Worm (Caenorhabditis elegans): Measurements from ENCODE around the gene F13A2.10.
"Not testable (repeated sequence)": the region's sequence is repeated elsewhere in the genome, so short reads cannot be mapped to it uniquely, and the experiment has no call there.

Gene F13A2.10

DNA sequence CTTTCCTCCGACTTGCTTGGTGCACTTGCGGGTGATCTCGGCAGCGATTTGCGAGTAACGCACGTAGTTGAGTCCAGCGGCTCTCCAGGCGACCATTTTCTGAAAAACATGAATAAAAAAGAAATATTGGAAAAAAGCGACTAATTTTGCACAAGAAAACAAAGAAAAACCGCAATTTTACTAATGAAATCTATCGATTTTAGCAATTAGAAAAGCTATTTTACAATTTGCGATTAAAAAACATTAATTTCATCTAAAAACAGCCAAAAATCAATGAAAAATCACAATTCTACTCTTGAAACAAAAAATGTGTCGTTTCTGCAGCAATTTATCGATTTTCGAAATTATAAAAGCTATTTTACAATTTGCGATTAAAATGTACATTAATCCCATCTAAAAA is 39.7 kb downstream of the F13A2.10 start, which contains the start of gene hpo-18:
hpo-18 (minus strand) TSS at position 101 of the 400 bp plus-strand sequence.
- no peak for TF ChIP-seq fkh-10 (GFP tag; optimal IDR thresholded peaks at IDR 0.05)
- TF ChIP-seq tbx-2 (tag; optimal IDR thresholded peaks at IDR 0.05), result no peak
- TF ChIP-seq dve-1 (tag; optimal IDR thresholded peaks at IDR 0.05), result no peak
- no peak for TF ChIP-seq ahr-1 (tag; optimal IDR thresholded peaks at IDR 0.05)
- no peak for TF ChIP-seq pag-3 (tag; optimal IDR thresholded peaks at IDR 0.05; ENCODE audit: borderline replicate concordance)
- TF ChIP-seq ceh-48 (tag; optimal IDR thresholded peaks at IDR 0.05), result no peak
- no peak for TF ChIP-seq mec-3 (tag; optimal IDR thresholded peaks at IDR 0.05; ENCODE audit: borderline replicate concordance)
- TF ChIP-seq ztf-16 (tag; optimal IDR thresholded peaks at IDR 0.05), result no peak
- TF ChIP-seq hlh-13 (GFP tag; optimal IDR thresholded peaks at IDR 0.05), result no peak
- TF ChIP-seq ceh-22 (tag; optimal IDR thresholded peaks at IDR 0.05), result no peak

DNA sequence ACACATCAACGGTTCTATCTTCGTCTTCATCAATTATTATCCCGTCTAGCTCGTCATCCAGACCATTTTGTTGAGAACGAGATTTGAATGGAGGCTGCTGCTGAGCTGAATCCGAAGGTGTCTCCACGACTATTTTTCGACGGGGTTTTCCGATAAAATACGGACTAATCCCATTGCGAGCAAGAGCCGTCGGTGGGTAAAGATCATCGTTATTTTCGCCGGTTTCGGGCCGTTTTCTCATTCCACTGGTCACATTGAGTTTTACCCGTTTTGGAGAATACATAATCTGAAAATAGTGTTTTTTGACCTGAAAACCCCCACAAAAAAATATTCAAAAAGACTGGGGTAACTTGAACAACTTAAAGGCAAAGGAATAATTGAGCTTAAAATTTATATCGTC is 40.4 kb downstream of the F13A2.10 start, which contains the start of gene figl-1:
figl-1 (minus strand) TSS at position 286 of the 400 bp plus-strand sequence.
- TF ChIP-seq madf-2 (tag; optimal IDR thresholded peaks at IDR 0.05), result no peak
- TF ChIP-seq pag-3 (tag; optimal IDR thresholded peaks at IDR 0.05; ENCODE audit: borderline replicate concordance), result no peak
- no peak for TF ChIP-seq nfya-1 (tag; optimal IDR thresholded peaks at IDR 0.05)

ce11 chrV:4341736-4342135 is 44.3 kb downstream of the F13A2.10 start:
- TF ChIP-seq unc-42 (tag; optimal IDR thresholded peaks at IDR 0.05), result no peak
- TF ChIP-seq nfya-1 (tag; optimal IDR thresholded peaks at IDR 0.05), result no peak
- TF ChIP-seq C38D4.7 (GFP tag; optimal IDR thresholded peaks at IDR 0.05), result no peak
- TF ChIP-seq ets-4 (tag; optimal IDR thresholded peaks at IDR 0.05), result no peak
- no peak for TF ChIP-seq C08G9.2 (tag; optimal IDR thresholded peaks at IDR 0.05)
- TF ChIP-seq fkh-6 (tag; optimal IDR thresholded peaks at IDR 0.05), result no peak
- TF ChIP-seq sox-2 (GFP tag; IDR thresholded peaks at IDR 0.05), result no peak
- TF ChIP-seq ceh-19 (GFP tag; optimal IDR thresholded peaks at IDR 0.05), result no peak
- no peak for TF ChIP-seq dmd-4 (tag; optimal IDR thresholded peaks at IDR 0.05; ENCODE audit: borderline replicate concordance)
- TF ChIP-seq ceh-2 (tag; optimal IDR thresholded peaks at IDR 0.05), result no peak

DNA sequence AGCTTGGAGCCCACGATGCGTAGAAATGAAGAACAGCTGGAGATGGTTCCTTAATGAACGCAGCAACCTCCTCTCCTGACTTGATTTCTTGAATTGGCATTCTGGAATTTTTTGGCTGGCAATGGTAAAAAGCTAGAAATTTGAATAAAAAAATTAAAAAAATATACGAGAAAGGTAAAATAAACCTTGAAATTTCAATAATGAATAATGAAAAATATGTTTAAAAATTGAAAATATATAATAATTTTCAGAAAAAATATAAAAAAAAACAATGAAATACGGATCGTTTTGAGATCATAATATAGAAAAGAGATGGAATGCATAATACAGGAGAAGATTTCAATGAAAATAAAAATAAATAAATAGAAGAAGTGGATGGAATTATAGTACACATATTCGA is 44.9 kb downstream of the F13A2.10 start, which contains the start of gene glrx-3:
glrx-3 (minus strand) TSS at position 101 of the 400 bp plus-strand sequence.
- TF ChIP-seq npax-4 (tag; optimal IDR thresholded peaks at IDR 0.05), result no peak
- TF ChIP-seq pax-1 (tag; optimal IDR thresholded peaks at IDR 0.05), result no peak
- no peak for TF ChIP-seq hlh-6 (tag; optimal IDR thresholded peaks at IDR 0.05)
- no peak for TF ChIP-seq ets-4 (tag; optimal IDR thresholded peaks at IDR 0.05)
- no peak for TF ChIP-seq K09A11.1 (tag; optimal IDR thresholded peaks at IDR 0.05; ENCODE audit: insufficient read depth)
- TF ChIP-seq ceh-19 (GFP tag; optimal IDR thresholded peaks at IDR 0.05), result no peak
- no peak for TF ChIP-seq ceh-31 (tag; optimal IDR thresholded peaks at IDR 0.05)
- no peak for TF ChIP-seq unc-3 (GFP tag; conservative IDR thresholded peaks at IDR 0.05)
- TF ChIP-seq unc-3 (tag; optimal IDR thresholded peaks at IDR 0.05), result no peak
- no peak for TF ChIP-seq syd-9 (tag; optimal IDR thresholded peaks at IDR 0.05)

- no peak for TF ChIP-seq gmeb-2 (tag; optimal IDR thresholded peaks at IDR 0.05)
Measured at ce11 chrV:4339479-4339878, 46.6 kb downstream of the F13A2.10 start.

DNA sequence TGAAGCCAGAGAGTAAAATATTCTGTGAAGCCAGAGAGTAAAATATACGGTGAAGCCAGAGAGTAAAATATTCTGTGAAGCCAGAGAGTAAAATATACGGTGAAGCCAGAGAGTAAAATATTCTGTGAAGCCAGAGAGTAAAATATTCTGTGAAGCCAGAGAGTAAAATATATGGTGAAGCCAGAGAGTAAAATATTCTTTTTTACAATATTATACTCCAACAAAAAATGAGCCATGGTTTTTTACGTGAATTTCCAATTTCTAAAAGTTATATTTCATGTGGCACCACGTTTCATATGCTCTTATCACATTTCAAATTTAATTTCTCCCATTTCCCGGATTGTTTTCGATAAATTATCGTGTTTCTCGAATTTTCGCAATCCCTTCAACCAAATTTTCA is 49.6 kb downstream of the F13A2.10 start, which contains the start of gene irld-1:
irld-1 (plus strand) TSS at position 301 of the 400 bp plus-strand sequence.
- not testable (repeated sequence) for TF ChIP-seq odd-2 (tag; optimal IDR thresholded peaks at IDR 0.05); hlh-30 (tag; optimal IDR thresholded peaks at IDR 0.05; ENCODE audit: insufficient read depth); dmd-4 (tag; optimal IDR thresholded peaks at IDR 0.05; ENCODE audit: borderline replicate concordance)
